Worm (Caenorhabditis elegans) whole organism, L2 larva: ENCODE results near the gene tgn-38.

Source experiments
- C34F6.9 ChIP-seq: fragments of 150-350 bp; optimal IDR thresholded peaks from 2 replicates; lab custom pipeline; 2014; ENCODE audit warnings: missing biosample characterization, missing genetic modification characterization
- ZK546.5 ChIP-seq: sonication (generic microtip); optimal IDR thresholded peaks from 2 replicates; lab custom pipeline; 2017; ENCODE audit warnings: missing biosample characterization, missing genetic modification characterization
- egl-27 ChIP-seq: sonication (generic microtip); optimal IDR thresholded peaks from 3 replicates; lab custom pipeline; 2017; ENCODE audit warnings: missing biosample characterization, missing genetic modification reagents, missing genetic modification characterization
- fos-1 ChIP-seq: fragments of 150-350 bp; optimal IDR thresholded peaks from 2 replicates; lab custom pipeline; 2014; ENCODE audit warnings: missing biosample characterization, missing genetic modification characterization
- nhr-12 ChIP-seq: fragments of 150-350 bp; optimal IDR thresholded peaks from 2 replicates; lab custom pipeline; 2014; ENCODE audit warnings: missing biosample characterization, missing genetic modification characterization
- unc-62 ChIP-seq: fragments of 150-350 bp; optimal IDR thresholded peaks from 2 replicates; lab custom pipeline; 2014; ENCODE audit warnings: missing biosample characterization, missing genetic modification reagents, missing genetic modification characterization

DNA sequence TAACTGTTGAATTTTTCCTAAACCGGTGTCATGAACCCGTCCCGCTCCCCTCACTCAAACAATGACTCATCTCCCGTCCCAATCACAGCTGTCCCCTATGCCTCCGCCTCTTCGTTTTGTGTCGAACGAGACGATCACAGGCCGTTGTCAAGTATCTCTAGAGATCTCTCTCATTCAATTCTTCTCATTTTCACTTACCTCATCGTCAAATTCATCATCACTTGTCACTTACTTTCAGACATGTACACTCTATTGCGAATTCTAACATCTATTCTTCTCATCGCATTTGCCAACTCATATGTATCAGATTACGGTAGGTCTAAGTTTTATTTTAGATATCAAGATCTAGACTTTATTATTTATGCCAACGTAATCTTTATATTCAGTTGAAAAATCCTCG is 28.5 kb upstream of the tgn-38 start, which contains the start of gene K08E4.3:
- no peak for TF ChIP-seq nhr-12
- TF ChIP-seq unc-62 (GFP tag; lab: Kevin White, UChicago) = no peak
- TF ChIP-seq fos-1 (tag; lab: Kevin White, UChicago) = no peak
- TF ChIP-seq ZK546.5 (tag; lab: Kevin White, UChicago) = no peak
- no peak for TF ChIP-seq C34F6.9
- no peak for TF ChIP-seq egl-27 (tag; lab: Kevin White, UChicago)
